Worm (Caenorhabditis elegans) whole organism, L3 larva: ENCODE results near the gene srz-95.

Source experiments
- fkh-10 ChIP-seq: sonication (generic microtip); optimal IDR thresholded peaks from 2 replicates; lab custom pipeline; 2017; ENCODE audit warnings: missing biosample characterization, missing genetic modification reagents, missing genetic modification characterization
- mdl-1 ChIP-seq: fragments of 150-350 bp; optimal IDR thresholded peaks from 2 replicates; lab custom pipeline; 2014; ENCODE audit warnings: missing biosample characterization, missing genetic modification characterization
- mml-1 ChIP-seq: fragments of 150-350 bp; sonication (generic microtip); optimal IDR thresholded peaks from 3 replicates; lab custom pipeline; 2014; ENCODE audit warnings: missing biosample characterization, missing genetic modification characterization
- nhr-25 ChIP-seq: sonication (generic microtip); optimal IDR thresholded peaks from 2 replicates; lab custom pipeline; 2017; ENCODE audit warnings: missing biosample characterization, missing genetic modification characterization
- tbx-2 ChIP-seq: sonication (generic microtip); optimal IDR thresholded peaks from 2 replicates; lab custom pipeline; 2016; ENCODE audit warnings: mild to moderate bottlenecking, missing genetic modification characterization, missing compliant biosample characterization
- unc-62 ChIP-seq: fragments of 150-350 bp; sonication (generic microtip); optimal IDR thresholded peaks from 4 replicates; lab custom pipeline; 2014; ENCODE audit warnings: missing biosample characterization, missing genetic modification reagents, missing genetic modification characterization
- ztf-11 ChIP-seq: fragments of 150-350 bp; optimal IDR thresholded peaks from 2 replicates; lab custom pipeline; 2014; ENCODE audit warnings: missing biosample characterization, missing genetic modification characterization

- TF ChIP-seq tbx-2 (tag; lab: Kevin White, UChicago) (no peak), nhr-25 (tag; lab: Kevin White, UChicago) (no peak), mml-1 (tag; lab: Kevin White, UChicago) (no peak), unc-62 (GFP tag; lab: Kevin White, UChicago) (no peak), fkh-10 (no peak), mdl-1 (tag; lab: Kevin White, UChicago) (no peak), ztf-11 (tag; lab: Kevin White, UChicago) (no peak)
Observed at ce11 chrV:17000204-17000603, 8.4 kb downstream of the srz-95 start, which contains the start of gene str-217.
